Fruit fly (Drosophila melanogaster): ENCODE results near the gene Polr2C.
A peak's percentile ranks its signal among the peaks of the same experiment; 100 is the strongest.

dm6 chr2L:13877934-13878580 is 44.9 kb downstream of the Polr2C start:
- TF ChIP-seq CG13296 (GFP tag; optimal IDR thresholded peaks at IDR 0.05): no peak
- no peak for TF ChIP-seq Abd-B (GFP tag; optimal IDR thresholded peaks at IDR 0.05)
- no peak for TF ChIP-seq CG13123 (GFP tag; optimal IDR thresholded peaks at IDR 0.05)
- TF ChIP-seq Xbp1 (GFP tag; optimal IDR thresholded peaks at IDR 0.05): no peak
- TF ChIP-seq Lpt (GFP tag; optimal IDR thresholded peaks at IDR 0.05): no peak
- TF ChIP-seq CG7963 (GFP tag; IDR thresholded peaks at IDR 0.05; ENCODE audit: partially characterized antibody): no peak
- TF ChIP-seq corto (GFP tag; optimal IDR thresholded peaks at IDR 0.05): peak; percentile 47
- no peak for TF ChIP-seq hkb (optimal IDR thresholded peaks at IDR 0.05)
- no peak for TF ChIP-seq hkb (GFP tag; IDR thresholded peaks at IDR 0.05)

Measured in whole organism, embryonic.